Fruit fly (Drosophila melanogaster) whole organism, pupa: ENCODE measurements around the gene fng.

Experiments
- CG12605 ChIP-seq: fragments of 200-800 bp; sonication (Bioruptor generic); IDR thresholded peaks from 2 replicates; pipeline ENCODE4 v1.3.6; 2022; ENCODE audit warnings: missing biosample characterization, missing genetic modification characterization
- CG17806 ChIP-seq: fragments of 200-800 bp; sonication (Bioruptor generic); optimal IDR thresholded peaks from 2 replicates; lab custom pipeline; 2018; ENCODE audit warnings: missing biosample characterization, mild to moderate bottlenecking, missing genetic modification characterization, moderate library complexity
- CG32121 ChIP-seq: fragments of 200-800 bp; sonication (Bioruptor generic); IDR thresholded peaks from 2 replicates; pipeline ENCODE4 v1.3.6; 2022; ENCODE audit warnings: missing biosample characterization, missing genetic modification characterization
- D1 ChIP-seq: fragments of 200-800 bp; sonication (Bioruptor generic); optimal IDR thresholded peaks from 2 replicates; lab custom pipeline; 2018; ENCODE audit warnings: missing biosample characterization, mild to moderate bottlenecking, missing genetic modification characterization, moderate library complexity

- TF ChIP-seq CG12605 (GFP tag; lab: Robert Waterston, UW) = no peak
- TF ChIP-seq CG17806 = no peak
- no peak for TF ChIP-seq D1 (tag; lab: Kevin White, UChicago)
- no peak for TF ChIP-seq CG32121 (GFP tag; lab: Robert Waterston, UW)
Observed at dm6 chr3L:20897317-20897716, 52.0 kb downstream of the fng start, which contains the start of the genes Sfp77F and CG43931.
